Fruit fly (Drosophila melanogaster): ENCODE measurements around the gene CG18754.

DNA sequence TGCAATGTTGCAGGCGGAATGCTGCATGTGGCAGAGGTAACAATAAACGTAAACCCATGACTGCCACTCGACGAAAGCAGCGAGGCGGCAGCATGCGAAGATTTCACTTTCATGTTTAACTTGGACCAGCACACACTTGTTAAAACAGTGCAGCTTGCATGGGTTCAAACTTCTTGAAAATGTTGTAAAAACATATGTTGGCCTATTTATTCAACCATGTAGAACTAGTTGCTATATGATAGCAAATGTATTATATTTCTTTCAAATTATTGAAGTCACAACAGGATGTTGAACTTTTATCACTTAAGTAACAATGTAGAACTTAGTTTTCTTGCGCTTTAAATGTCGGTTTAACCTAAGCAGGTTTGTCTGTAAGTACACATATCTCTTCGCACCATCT lies 41.0 kb upstream of the CG18754 start:
- no peak for TF ChIP-seq Sry-δ (GFP tag; optimal IDR thresholded peaks at IDR 0.05)
- no peak for TF ChIP-seq Fer1 (GFP tag; optimal IDR thresholded peaks at IDR 0.05)
- TF ChIP-seq CG17186 (GFP tag; optimal IDR thresholded peaks at IDR 0.05), result no peak
- no peak for TF ChIP-seq CG4707 (GFP tag; optimal IDR thresholded peaks at IDR 0.05)
- peak; percentile 12 for TF ChIP-seq sens (GFP tag)
- no peak for TF ChIP-seq al (GFP tag; IDR thresholded peaks at IDR 0.05)
- no peak for TF ChIP-seq bab2 (GFP tag; optimal IDR thresholded peaks at IDR 0.05)
- no peak for TF ChIP-seq GATAe (GFP tag; conservative IDR thresholded peaks at IDR 0.05)
